Worm (Caenorhabditis elegans) whole organism, L1 larva: ENCODE measurements around the gene mes-6.

ENCODE experiments used
- C34B4.2 ChIP-seq: sonication (generic microtip); optimal IDR thresholded peaks from 2 replicates; lab custom pipeline; 2017; ENCODE audit warnings: mild to moderate bottlenecking, missing genetic modification characterization, missing compliant biosample characterization
- Y116A8C.19 ChIP-seq: sonication (generic microtip); optimal IDR thresholded peaks from 2 replicates; lab custom pipeline; 2016; ENCODE audit warnings: missing compliant biosample characterization, missing genetic modification characterization, borderline replicate concordance
- aha-1 ChIP-seq: fragments of 150-350 bp; optimal IDR thresholded peaks from 2 replicates; lab custom pipeline; 2014; ENCODE audit warnings: missing biosample characterization, missing genetic modification characterization
- alr-1 ChIP-seq: fragments of 200-800 bp; sonication (Bioruptor generic); optimal IDR thresholded peaks from 2 replicates; lab custom pipeline; 2018; ENCODE audit warnings: borderline replicate concordance, mild to moderate bottlenecking, missing genetic modification characterization, missing compliant biosample characterization
- aly-2 ChIP-seq: fragments of 150-350 bp; optimal IDR thresholded peaks from 2 replicates; lab custom pipeline; 2014; ENCODE audit warnings: missing biosample characterization, missing genetic modification characterization
- blmp-1 ChIP-seq: fragments of 150-350 bp; optimal IDR thresholded peaks from 2 replicates; lab custom pipeline; 2014; ENCODE audit warnings: missing biosample characterization, missing genetic modification characterization
- ceh-63 ChIP-seq: fragments of 200-800 bp; sonication (Bioruptor generic); optimal IDR thresholded peaks from 2 replicates; lab custom pipeline; 2018; ENCODE audit warnings: mild to moderate bottlenecking, missing genetic modification characterization, missing compliant biosample characterization
- ceh-8 ChIP-seq: fragments of 200-800 bp; sonication (Bioruptor generic); optimal IDR thresholded peaks from 2 replicates; lab custom pipeline; 2018; ENCODE audit warnings: mild to moderate bottlenecking, missing genetic modification characterization, moderate library complexity, missing compliant biosample characterization
- ceh-88 ChIP-seq: fragments of 200-800 bp; sonication (Bioruptor generic); IDR thresholded peaks from 2 replicates; pipeline ENCODE4 v1.3.6; 2022; ENCODE audit warnings: missing genetic modification characterization, missing compliant biosample characterization
- ceh-90 ChIP-seq: sonication (generic microtip); optimal IDR thresholded peaks from 2 replicates; lab custom pipeline; 2016; ENCODE audit warnings: missing genetic modification characterization, missing compliant biosample characterization
- dpl-1 ChIP-seq, 3 experiments: fragments of 150-350 bp in 2 of 3; sonication (generic microtip) in 1 of 3; optimal IDR thresholded peaks; 2 replicates each; lab custom pipeline; 2014 to 2017; ENCODE audit warnings: missing biosample characterization in 3 of 3, missing genetic modification characterization in 3 of 3, missing genetic modification reagents in 3 of 3
- dsc-1 ChIP-seq: sonication (generic microtip); optimal IDR thresholded peaks from 2 replicates; lab custom pipeline; 2016; ENCODE audit warnings: mild to moderate bottlenecking, missing genetic modification characterization, missing compliant biosample characterization
- efl-3 ChIP-seq: fragments of 200-800 bp; sonication (Bioruptor generic); optimal IDR thresholded peaks from 2 replicates; lab custom pipeline; 2018; ENCODE audit warnings: mild to moderate bottlenecking, missing genetic modification characterization, missing compliant biosample characterization
- egl-13 ChIP-seq: sonication (generic microtip); optimal IDR thresholded peaks from 2 replicates; lab custom pipeline; 2016; ENCODE audit warnings: missing genotype, missing genetic modification reagents, missing genetic modification characterization, missing compliant biosample characterization
- egl-27 ChIP-seq, 2 experiments: fragments of 150-350 bp in 1 of 2; sonication (generic microtip); optimal IDR thresholded peaks; 3 replicates each; lab custom pipeline; 2017 to 2018; ENCODE audit warnings: missing biosample characterization in 2 of 2, missing genetic modification characterization in 2 of 2, missing genetic modification reagents in 2 of 2
- ets-5 ChIP-seq: fragments of 200-800 bp; sonication (Bioruptor generic); IDR thresholded peaks from 2 replicates; pipeline ENCODE4 v1.3.6; 2022; ENCODE audit warnings: missing genetic modification characterization, missing compliant biosample characterization
- fkh-4 ChIP-seq: sonication (generic microtip); optimal IDR thresholded peaks from 2 replicates; lab custom pipeline; 2016; ENCODE audit warnings: missing compliant biosample characterization, missing genetic modification characterization, borderline replicate concordance
- fkh-8 ChIP-seq: sonication (generic microtip); optimal IDR thresholded peaks from 2 replicates; lab custom pipeline; 2016; ENCODE audit warnings: mild to moderate bottlenecking, missing genetic modification characterization, missing compliant biosample characterization
- grh-1 ChIP-seq: fragments of 200-800 bp; sonication (Bioruptor generic); IDR thresholded peaks from 2 replicates; pipeline ENCODE4 v1.3.6; 2022; ENCODE audit warnings: missing genetic modification reagents, missing genetic modification characterization, missing compliant biosample characterization
- hlh-17 ChIP-seq: fragments of 200-800 bp; sonication (Bioruptor generic); optimal IDR thresholded peaks from 2 replicates; lab custom pipeline; 2018; ENCODE audit warnings: missing genetic modification characterization, mild to moderate bottlenecking, missing compliant biosample characterization, moderate library complexity, borderline replicate concordance
- hpl-2 ChIP-seq: fragments of 150-350 bp; optimal IDR thresholded peaks from 2 replicates; lab custom pipeline; 2014; ENCODE audit warnings: missing biosample characterization, missing genetic modification reagents, missing genetic modification characterization
- irx-1 ChIP-seq: sonication (generic microtip); optimal IDR thresholded peaks from 2 replicates; lab custom pipeline; 2016; ENCODE audit warnings: missing genetic modification characterization, missing compliant biosample characterization
- jun-1 ChIP-seq: fragments of 150-350 bp; optimal IDR thresholded peaks from 2 replicates; lab custom pipeline; 2014; ENCODE audit warnings: missing biosample characterization, missing genetic modification reagents, missing genetic modification characterization
- lin-13 ChIP-seq: fragments of 150-350 bp; optimal IDR thresholded peaks from 2 replicates; lab custom pipeline; 2014; ENCODE audit warnings: missing biosample characterization, missing genetic modification reagents, missing genetic modification characterization
- lin-14 ChIP-seq: fragments of 200-800 bp; sonication (Bioruptor generic); optimal IDR thresholded peaks from 2 replicates; lab custom pipeline; 2018; ENCODE audit warnings: mild to moderate bottlenecking, missing genetic modification characterization, moderate library complexity, missing compliant biosample characterization
- lin-35 ChIP-seq, 2 experiments: fragments of 150-350 bp; optimal IDR thresholded peaks; 2 replicates each; lab custom pipeline; 2014; ENCODE audit warnings: missing biosample characterization in 2 of 2, missing genetic modification characterization in 2 of 2, missing genetic modification reagents in 2 of 2
- lir-3 ChIP-seq: sonication (generic microtip); optimal IDR thresholded peaks from 2 replicates; lab custom pipeline; 2016; ENCODE audit warnings: mild to moderate bottlenecking, missing genetic modification characterization, moderate library complexity, missing compliant biosample characterization; ENCODE audit not compliant: poor library complexity
- mdl-1 ChIP-seq, 2 experiments: fragments of 150-350 bp; optimal IDR thresholded peaks; 2 replicates each; lab custom pipeline; 2014 to 2017; ENCODE audit warnings: missing biosample characterization in 2 of 2, missing genetic modification characterization in 2 of 2, inconsistent platforms in 1 of 2
- mef-2 ChIP-seq: fragments of 150-350 bp; optimal IDR thresholded peaks from 2 replicates; lab custom pipeline; 2014; ENCODE audit warnings: missing biosample characterization, missing genetic modification characterization
- mep-1 ChIP-seq: fragments of 150-350 bp; optimal IDR thresholded peaks from 2 replicates; lab custom pipeline; 2014; ENCODE audit warnings: missing biosample characterization, missing genetic modification characterization
- nhr-12 ChIP-seq: sonication (generic microtip); optimal IDR thresholded peaks from 2 replicates; lab custom pipeline; 2017; ENCODE audit warnings: missing biosample characterization, missing genetic modification characterization
- nhr-19 ChIP-seq: fragments of 200-800 bp; sonication (Bioruptor generic); conservative IDR thresholded peaks from 2 replicates; pipeline ENCODE4 v1.3.6; 2022; ENCODE audit warnings: missing genetic modification characterization, missing compliant biosample characterization
- nhr-20 ChIP-seq: sonication (generic microtip); optimal IDR thresholded peaks from 2 replicates; lab custom pipeline; 2016; ENCODE audit warnings: mild to moderate bottlenecking, missing genetic modification characterization, missing compliant biosample characterization
- nhr-237 ChIP-seq: fragments of 150-350 bp; optimal IDR thresholded peaks from 2 replicates; lab custom pipeline; 2014; ENCODE audit warnings: missing biosample characterization, missing genetic modification characterization
- nhr-47 ChIP-seq: sonication (generic microtip); optimal IDR thresholded peaks from 2 replicates; lab custom pipeline; 2016; ENCODE audit warnings: mild to moderate bottlenecking, missing genetic modification characterization, moderate library complexity, missing compliant biosample characterization
- nhr-71 ChIP-seq: sonication (generic microtip); optimal IDR thresholded peaks from 2 replicates; lab custom pipeline; 2016; ENCODE audit warnings: mild to moderate bottlenecking, missing genetic modification characterization, moderate library complexity, missing compliant biosample characterization
- nhr-77 ChIP-seq: fragments of 150-350 bp; optimal IDR thresholded peaks from 2 replicates; lab custom pipeline; 2014; ENCODE audit warnings: missing biosample characterization, missing genetic modification characterization
- nhr-85 ChIP-seq: sonication (generic microtip); peaks from one replicate; lab custom pipeline; 2016; ENCODE audit warnings: missing genetic modification characterization, inconsistent platforms, missing compliant biosample characterization
- pag-3 ChIP-seq: sonication (generic microtip); optimal IDR thresholded peaks from 2 replicates; lab custom pipeline; 2017; ENCODE audit warnings: missing genetic modification characterization, mild to moderate bottlenecking, missing compliant biosample characterization, antibody characterized with exemption, borderline replicate concordance; ENCODE audit not compliant: insufficient read depth
- pqm-1 ChIP-seq: sonication (generic microtip); optimal IDR thresholded peaks from 3 replicates; lab custom pipeline; 2017; ENCODE audit warnings: missing biosample characterization, missing genetic modification characterization
- skn-1 ChIP-seq: fragments of 150-350 bp; optimal IDR thresholded peaks from 2 replicates; lab custom pipeline; 2014; ENCODE audit warnings: missing biosample characterization, missing genetic modification characterization
- snu-23 ChIP-seq: sonication (generic microtip); optimal IDR thresholded peaks from 2 replicates; lab custom pipeline; 2016; ENCODE audit warnings: missing genetic modification characterization, missing compliant biosample characterization
- sup-37 ChIP-seq: fragments of 200-800 bp; sonication (Bioruptor generic); optimal IDR thresholded peaks from 2 replicates; lab custom pipeline; 2018; ENCODE audit warnings: mild to moderate bottlenecking, missing genetic modification characterization, missing compliant biosample characterization
- swsn-7 ChIP-seq: sonication (generic microtip); optimal IDR thresholded peaks from 2 replicates; lab custom pipeline; 2016; ENCODE audit warnings: missing genetic modification characterization, missing compliant biosample characterization
- tbx-2 ChIP-seq: sonication (generic microtip); optimal IDR thresholded peaks from 2 replicates; lab custom pipeline; 2016; ENCODE audit warnings: missing genetic modification characterization, missing compliant biosample characterization
- tlp-1 ChIP-seq: fragments of 150-350 bp; optimal IDR thresholded peaks from 2 replicates; lab custom pipeline; 2014; ENCODE audit warnings: missing biosample characterization, missing genetic modification characterization
- unc-30 ChIP-seq: sonication (generic microtip); optimal IDR thresholded peaks from 2 replicates; lab custom pipeline; 2017; ENCODE audit warnings: missing biosample characterization, missing genetic modification characterization
- unc-86 ChIP-seq: sonication (generic microtip); optimal IDR thresholded peaks from 2 replicates; lab custom pipeline; 2016; ENCODE audit warnings: missing genetic modification characterization, missing compliant biosample characterization
- unc-98 ChIP-seq: fragments of 200-800 bp; sonication (Bioruptor generic); IDR thresholded peaks from 2 replicates; pipeline ENCODE4 v1.3.6; 2022; ENCODE audit warnings: missing genetic modification characterization, missing compliant biosample characterization
- xbp-1 ChIP-seq: sonication (generic microtip); optimal IDR thresholded peaks from 2 replicates; lab custom pipeline; 2016; ENCODE audit warnings: missing genetic modification characterization, missing compliant biosample characterization
- zag-1 ChIP-seq: fragments of 150-350 bp; optimal IDR thresholded peaks from 2 replicates; lab custom pipeline; 2014; ENCODE audit warnings: missing biosample characterization, missing genetic modification characterization
- ztf-11 ChIP-seq, 2 experiments: sonication (generic microtip); optimal IDR thresholded peaks; 2 replicates each; lab custom pipeline; 2016 to 2017; ENCODE audit warnings: missing genetic modification characterization in 2 of 2, missing biosample characterization in 1 of 2, missing compliant biosample characterization in 1 of 2
- ztf-4 ChIP-seq: fragments of 150-350 bp; optimal IDR thresholded peaks from 2 replicates; lab custom pipeline; 2014; ENCODE audit warnings: missing biosample characterization, missing genetic modification characterization

The mes-6 gene

ce11 chrIV:8529039-8529438, 18.0 kb downstream of the mes-6 start:
- TF ChIP-seq ceh-90 (tag; lab: Kevin White, UChicago) (no peak), swsn-7 (tag; lab: Kevin White, UChicago) (peak; percentile 46), nhr-237 (tag; lab: Kevin White, UChicago) (no peak), alr-1 (tag; lab: Kevin White, UChicago) (no peak), nhr-12 (tag; lab: Kevin White, UChicago) (no peak), pag-3 (tag; lab: Kevin White, UChicago) (no peak), hlh-17 (GFP tag; lab: Kevin White, UChicago) (no peak), snu-23 (GFP tag; lab: Kevin White, UChicago) (peak; percentile 73), ets-5 (GFP tag; lab: Robert Waterston, UW) (no peak), jun-1 (tag; lab: Kevin White, UChicago) (peak; percentile 22), ceh-63 (GFP tag; lab: Kevin White, UChicago) (no peak), unc-98 (GFP tag; lab: Robert Waterston, UW) (no peak), ztf-11 (tag; optimal IDR thresholded peaks at IDR 0.05; lab: Kevin White, UChicago) (no peak), sup-37 (GFP tag; lab: Kevin White, UChicago) (no peak), pqm-1 (tag; lab: Kevin White, UChicago) (no peak), lin-14 (peak; percentile 82), aly-2 (tag; lab: Kevin White, UChicago) (no peak), nhr-47 (tag; lab: Kevin White, UChicago) (peak; percentile 69), hpl-2 (GFP tag; lab: Kevin White, UChicago) (no peak), fkh-8 (no peak), fkh-4 (tag; lab: Kevin White, UChicago) (no peak), xbp-1 (tag; lab: Kevin White, UChicago) (peak; percentile 72), mdl-1 (tag; optimal IDR thresholded peaks at IDR 0.05; lab: Kevin White, UChicago) (peak in 1 of 2 experiments; percentile 76), efl-3 (GFP tag; lab: Kevin White, UChicago) (no peak), mep-1 (tag; lab: Kevin White, UChicago) (peak; percentile 77), skn-1 (tag; lab: Kevin White, UChicago) (no peak), nhr-71 (tag; lab: Kevin White, UChicago) (peak; percentile 92), lin-35 (GFP tag; optimal IDR thresholded peaks at IDR 0.05; lab: Kevin White, UChicago) (peak in 1 of 2 experiments; percentile 72), unc-30 (tag; lab: Kevin White, UChicago) (no peak), egl-27 (tag; optimal IDR thresholded peaks at IDR 0.05; lab: Kevin White, UChicago) (no peak), Y116A8C.19 (no peak), mef-2 (tag; lab: Kevin White, UChicago) (no peak), lin-13 (GFP tag; lab: Kevin White, UChicago) (peak; percentile 26), dpl-1 (GFP tag; optimal IDR thresholded peaks at IDR 0.05; lab: Kevin White, UChicago) (peak in 2 of 3 experiments; percentile 33 to 46), nhr-20 (peak; percentile 92), zag-1 (tag; lab: Kevin White, UChicago) (no peak), C34B4.2 (no peak), aha-1 (peak; percentile 3), egl-13 (tag; lab: Kevin White, UChicago) (no peak), nhr-19 (GFP tag; lab: Robert Waterston, UW) (peak; percentile 84), tlp-1 (tag; lab: Kevin White, UChicago) (no peak), nhr-85 (tag; lab: Kevin White, UChicago) (peak; percentile 99), irx-1 (peak; percentile 69), unc-86 (no peak), grh-1 (peak; percentile 95), lir-3 (tag; lab: Kevin White, UChicago) (peak; percentile 6), ztf-4 (tag; lab: Kevin White, UChicago) (peak; percentile 29), ceh-88 (no peak), ceh-8 (GFP tag; lab: Kevin White, UChicago) (no peak), dsc-1 (no peak), tbx-2 (tag; lab: Kevin White, UChicago) (peak; percentile 72), blmp-1 (tag; lab: Kevin White, UChicago) (peak; percentile 92), nhr-77 (tag; lab: Kevin White, UChicago) (no peak)
